Fruit fly (Drosophila melanogaster) whole organism, embryonic: ENCODE measurements around the gene CG46397.

Experiments used
- CG10321 ChIP-seq: fragments of 200-800 bp; sonication (Bioruptor generic); IDR thresholded peaks from 2 replicates; pipeline ENCODE4 v1.3.6; 2022; ENCODE audit warnings: missing biosample characterization, missing genetic modification characterization
- CG10462 ChIP-seq: fragments of 200-800 bp; sonication (Bioruptor generic); optimal IDR thresholded peaks from 2 replicates; lab custom pipeline; 2016; ENCODE audit warnings: missing biosample characterization, missing genetic modification characterization
- CG10543 ChIP-seq: fragments of 200-800 bp; sonication (Bioruptor generic); optimal IDR thresholded peaks from 3 replicates; lab custom pipeline; 2017; ENCODE audit warnings: missing biosample characterization, mild to moderate bottlenecking, missing genetic modification characterization, moderate library complexity
- CG11247 ChIP-seq: fragments of 200-800 bp; sonication (Bioruptor generic); IDR thresholded peaks from 2 replicates; pipeline ENCODE4 v1.3.6; 2022; ENCODE audit warnings: missing biosample characterization, missing genetic modification characterization
- CG12219 ChIP-seq: fragments of 200-800 bp; sonication (Bioruptor generic); optimal IDR thresholded peaks from 3 replicates; lab custom pipeline; 2018; ENCODE audit warnings: missing biosample characterization, mild to moderate bottlenecking, missing genetic modification characterization
- CG12769 ChIP-seq: fragments of 200-800 bp; sonication (Bioruptor generic); optimal IDR thresholded peaks from 2 replicates; lab custom pipeline; 2019; ENCODE audit warnings: missing biosample characterization, mild to moderate bottlenecking, missing genetic modification characterization, moderate library complexity
- CG13287 ChIP-seq: fragments of 200-800 bp; sonication (Bioruptor generic); IDR thresholded peaks from 2 replicates; pipeline ENCODE4 v1.3.6; 2022; ENCODE audit warnings: missing biosample characterization, missing genetic modification characterization; ENCODE audit not compliant: partially characterized antibody
- CG13894 ChIP-seq: fragments of 200-800 bp; sonication (Bioruptor generic); optimal IDR thresholded peaks from 3 replicates; lab custom pipeline; 2018; ENCODE audit warnings: missing biosample characterization, mild to moderate bottlenecking, missing genetic modification characterization, moderate library complexity
- CG17359 ChIP-seq: fragments of 200-800 bp; sonication (Bioruptor generic); optimal IDR thresholded peaks from 3 replicates; lab custom pipeline; 2018; ENCODE audit warnings: missing biosample characterization, mild to moderate bottlenecking, missing genetic modification characterization, moderate library complexity
- CG2712 ChIP-seq: fragments of 200-800 bp; optimal IDR thresholded peaks from 3 replicates; lab custom pipeline; 2019; ENCODE audit warnings: missing biosample characterization, mild to moderate bottlenecking, missing genetic modification characterization, moderate library complexity
- CG6683 ChIP-seq: fragments of 200-800 bp; sonication (Bioruptor generic); optimal IDR thresholded peaks from 2 replicates; lab custom pipeline; 2017; ENCODE audit warnings: missing biosample characterization, mild to moderate bottlenecking, missing genetic modification characterization, missing genetic modification reagents
- CG6791 ChIP-seq: fragments of 200-800 bp; sonication (Bioruptor generic); IDR thresholded peaks from 3 replicates; pipeline ENCODE4 v1.3.6; 2022; ENCODE audit warnings: missing biosample characterization, missing genetic modification characterization; ENCODE audit not compliant: partially characterized antibody
- CG6813 ChIP-seq: fragments of 200-800 bp; sonication (Bioruptor generic); optimal IDR thresholded peaks from 2 replicates; lab custom pipeline; 2017; ENCODE audit warnings: missing biosample characterization, missing genetic modification characterization, mild to moderate bottlenecking, moderate library complexity, missing genetic modification reagents
- CG8089 ChIP-seq: fragments of 200-800 bp; sonication (Bioruptor generic); optimal IDR thresholded peaks from 3 replicates; lab custom pipeline; 2016; ENCODE audit warnings: missing biosample characterization, missing genetic modification characterization
- CG8290 ChIP-seq, 3 experiments: fragments of 200-800 bp; sonication (Bioruptor generic); optimal IDR thresholded peaks; 2 replicates each; lab custom pipeline; 2016 to 2019; ENCODE audit warnings: missing biosample characterization in 3 of 3, missing genetic modification characterization in 3 of 3, mild to moderate bottlenecking in 2 of 3, moderate library complexity in 1 of 3
- CG8944 ChIP-seq: fragments of 200-800 bp; sonication (Bioruptor generic); optimal IDR thresholded peaks from 3 replicates; lab custom pipeline; 2016; ENCODE audit warnings: missing biosample characterization, missing genetic modification characterization
- CG9609 ChIP-seq: fragments of 200-800 bp; sonication (Bioruptor generic); optimal IDR thresholded peaks from 3 replicates; lab custom pipeline; 2016; ENCODE audit warnings: missing biosample characterization, missing genetic modification characterization
- Fer1 ChIP-seq: fragments of 200-800 bp; sonication (Bioruptor generic); optimal IDR thresholded peaks from 2 replicates; lab custom pipeline; 2017; ENCODE audit warnings: missing biosample characterization, mild to moderate bottlenecking, missing genetic modification characterization
- HmgZ ChIP-seq: fragments of 200-800 bp; sonication (Bioruptor generic); optimal IDR thresholded peaks from 2 replicates; lab custom pipeline; 2018; ENCODE audit warnings: missing biosample characterization, mild to moderate bottlenecking, missing genetic modification characterization
- Jarid2 ChIP-seq: fragments of 200-800 bp; sonication (Bioruptor generic); optimal IDR thresholded peaks from 3 replicates; lab custom pipeline; 2017; ENCODE audit warnings: mild to moderate bottlenecking, missing biosample characterization, missing genetic modification reagents, missing genetic modification characterization
- NFAT ChIP-seq: fragments of 200-800 bp; sonication (Bioruptor generic); IDR thresholded peaks from 2 replicates; pipeline ENCODE4 v1.3.6; 2022; ENCODE audit warnings: missing biosample characterization, missing genetic modification characterization
- Spps ChIP-seq: fragments of 200-800 bp; sonication (Bioruptor generic); optimal IDR thresholded peaks from 2 replicates; lab custom pipeline; 2018; ENCODE audit warnings: missing biosample characterization, mild to moderate bottlenecking, missing genetic modification characterization
- abd-A ChIP-seq: fragments of 200-800 bp; sonication (Bioruptor generic); optimal IDR thresholded peaks from 3 replicates; lab custom pipeline; 2019; ENCODE audit warnings: missing biosample characterization, mild to moderate bottlenecking, missing genetic modification characterization, moderate library complexity
- amos ChIP-seq: fragments of 200-800 bp; sonication (Bioruptor generic); IDR thresholded peaks from 2 replicates; pipeline ENCODE4 v1.3.6; 2022; ENCODE audit warnings: missing biosample characterization, missing genetic modification characterization; ENCODE audit not compliant: partially characterized antibody
- ara ChIP-seq: fragments of 200-800 bp; sonication (Bioruptor generic); IDR thresholded peaks from 2 replicates; pipeline ENCODE4 v1.3.6; 2022; ENCODE audit warnings: missing biosample characterization, missing genetic modification characterization
- ash1 ChIP-seq: fragments of 200-800 bp; sonication (Bioruptor generic); optimal IDR thresholded peaks from 2 replicates; lab custom pipeline; 2018; ENCODE audit warnings: missing biosample characterization, mild to moderate bottlenecking, missing genetic modification characterization
- az2 ChIP-seq: fragments of 200-800 bp; sonication (Bioruptor generic); optimal IDR thresholded peaks from 3 replicates; lab custom pipeline; 2016; ENCODE audit warnings: missing biosample characterization, missing genetic modification characterization
- bab2 ChIP-seq: fragments of 200-800 bp; sonication (Bioruptor generic); optimal IDR thresholded peaks from 2 replicates; lab custom pipeline; 2016; ENCODE audit warnings: missing biosample characterization, missing genetic modification characterization
- chif ChIP-seq, 2 experiments: fragments of 200-800 bp; sonication (Bioruptor generic); optimal IDR thresholded peaks; 3 replicates each; lab custom pipeline; 2016; ENCODE audit warnings: missing biosample characterization in 2 of 2, missing genetic modification characterization in 2 of 2
- ci ChIP-seq: fragments of 200-800 bp; sonication (Bioruptor generic); IDR thresholded peaks from 3 replicates; pipeline ENCODE4 v1.3.6; 2022; ENCODE audit warnings: missing biosample characterization, missing genetic modification characterization
- fd3F ChIP-seq: fragments of 200-800 bp; sonication (Bioruptor generic); optimal IDR thresholded peaks from 2 replicates; lab custom pipeline; 2018; ENCODE audit warnings: missing biosample characterization, mild to moderate bottlenecking, missing genetic modification characterization, moderate library complexity
- inv ChIP-seq: fragments of 200-800 bp; sonication (Bioruptor generic); IDR thresholded peaks from 2 replicates; pipeline ENCODE4 v1.3.6; 2022; ENCODE audit warnings: missing biosample characterization, missing genetic modification characterization; ENCODE audit not compliant: partially characterized antibody
- lbe ChIP-seq: fragments of 200-800 bp; sonication (Bioruptor generic); optimal IDR thresholded peaks from 2 replicates; lab custom pipeline; 2016; ENCODE audit warnings: missing biosample characterization, mild to moderate bottlenecking, missing genetic modification characterization
- pros ChIP-seq: fragments of 200-800 bp; sonication (Bioruptor generic); optimal IDR thresholded peaks from 3 replicates; lab custom pipeline; 2019; ENCODE audit warnings: missing biosample characterization, mild to moderate bottlenecking, missing genetic modification characterization, moderate library complexity
- ranshi ChIP-seq: fragments of 200-800 bp; sonication (Bioruptor generic); IDR thresholded peaks from 2 replicates; pipeline ENCODE4 v1.3.6; 2022; ENCODE audit warnings: missing biosample characterization, missing genetic modification characterization
- row ChIP-seq: fragments of 200-800 bp; sonication (Bioruptor generic); IDR thresholded peaks from 3 replicates; pipeline ENCODE4 v1.3.6; 2022; ENCODE audit warnings: missing biosample characterization, missing genetic modification characterization
- sr ChIP-seq: fragments of 200-800 bp; sonication (Bioruptor generic); IDR thresholded peaks from 3 replicates; pipeline ENCODE4 v1.3.6; 2022; ENCODE audit warnings: missing biosample characterization, missing genetic modification characterization
- toy ChIP-seq: fragments of 200-800 bp; sonication (Bioruptor generic); IDR thresholded peaks from 2 replicates; pipeline ENCODE4 v1.3.6; 2022; ENCODE audit warnings: missing biosample characterization, missing genetic modification characterization
- trem ChIP-seq: fragments of 200-800 bp; optimal IDR thresholded peaks from 3 replicates; lab custom pipeline; 2019; ENCODE audit warnings: missing biosample characterization, mild to moderate bottlenecking, missing genetic modification characterization, moderate library complexity
- ttk ChIP-seq: fragments of 200-800 bp; sonication (Bioruptor generic); IDR thresholded peaks from 2 replicates; pipeline ENCODE4 v2.1.2; 2022; ENCODE audit warnings: missing biosample characterization, missing genetic modification characterization
- vvl ChIP-seq: fragments of 200-800 bp; sonication (Bioruptor generic); IDR thresholded peaks from 2 replicates; pipeline ENCODE4 v1.3.6; 2022; ENCODE audit warnings: missing biosample characterization, missing genetic modification characterization
- yki ChIP-seq: fragments of >200 bp; optimal IDR thresholded peaks from 3 replicates; lab custom pipeline; 2018

Gene CG46397

dm6 chr2L:8898714-8899652, 48.1 kb upstream of the CG46397 start, which contains the start of gene CG34398 (continued):
- no peak for TF ChIP-seq NFAT
- no peak for TF ChIP-seq CG10462 (GFP tag; lab: Kevin White, UChicago)
- TF ChIP-seq row = no peak
- no peak for TF ChIP-seq az2 (GFP tag; lab: Kevin White, UChicago)
- TF ChIP-seq toy = 0 out of 2 replicates have a peak, but pooled peaks have one; percentile 9
- TF ChIP-seq ranshi (GFP tag; lab: Robert Waterston, UW) = 0 out of 2 replicates have a peak, but pooled peaks have one; percentile 12
- no peak for TF ChIP-seq CG8944 (GFP tag; lab: Kevin White, UChicago)
- peak; percentile 61; the same call in 2 of the 3 replicates for TF ChIP-seq sr
- no peak; the same call in 1 of the 2 replicates for TF ChIP-seq amos (GFP tag; lab: Robert Waterston, UW)
- TF ChIP-seq ci (GFP tag; lab: Robert Waterston, UW) = peak; percentile 24; the same call in 1 of the 3 replicates
- no peak for TF ChIP-seq Fer1 (GFP tag; lab: Kevin White, UChicago)
- TF ChIP-seq bab2 = no peak
- TF ChIP-seq CG9609 = no peak
- TF ChIP-seq chif (GFP tag; optimal IDR thresholded peaks at IDR 0.05; lab: Kevin White, UChicago) = no peak
- TF ChIP-seq CG10321 (GFP tag; lab: Robert Waterston, UW) = no peak
- TF ChIP-seq ara = peak; percentile 40; the same call in 1 of the 2 replicates
- no peak for TF ChIP-seq HmgZ
- no peak for TF ChIP-seq CG6791 (GFP tag; lab: Robert Waterston, UW)
- peak; percentile 2 for TF ChIP-seq CG6813
- TF ChIP-seq inv = no peak
- TF ChIP-seq trem = no peak
- TF ChIP-seq CG11247 = 0 out of 2 replicates have a peak, but pooled peaks have one; percentile 5
- TF ChIP-seq vvl (GFP tag; lab: Robert Waterston, UW) = peak; percentile 41
- peak; percentile 80 for TF ChIP-seq Jarid2 (GFP tag; lab: Kevin White, UChicago)
- no peak for TF ChIP-seq CG8089 (GFP tag; lab: Kevin White, UChicago)
- TF ChIP-seq CG8290 (GFP tag; optimal IDR thresholded peaks at IDR 0.05; lab: Kevin White, UChicago) = no peak
- TF ChIP-seq CG8290 (tag; optimal IDR thresholded peaks at IDR 0.05; lab: Kevin White, UChicago) = peak in 1 of 2 experiments; percentile 51
- no peak for TF ChIP-seq CG2712 (tag; lab: Kevin White, UChicago)
- TF ChIP-seq CG12219 (GFP tag; lab: Kevin White, UChicago) = no peak
- TF ChIP-seq pros (GFP tag; lab: Kevin White, UChicago) = no peak
- peak; percentile 13 for TF ChIP-seq abd-A
- TF ChIP-seq CG13894 (tag; lab: Kevin White, UChicago) = peak; percentile 30
- no peak for TF ChIP-seq CG6683
- TF ChIP-seq CG17359 (tag; lab: Kevin White, UChicago) = no peak
- TF ChIP-seq CG10543 (GFP tag; lab: Kevin White, UChicago) = peak; percentile 15
- TF ChIP-seq fd3F = no peak
- no peak for TF ChIP-seq lbe (GFP tag; lab: Kevin White, UChicago)
- TF ChIP-seq CG12769 (tag; lab: Kevin White, UChicago) = peak; percentile 3
- TF ChIP-seq Spps = no peak
- no peak for TF ChIP-seq ash1 (GFP tag; lab: Kevin White, UChicago)
- no peak for TF ChIP-seq ttk (GFP tag; lab: Robert Waterston, UW)
- no peak for TF ChIP-seq yki (lab: Kevin White, UChicago)
- peak; percentile 38; the same call in 1 of the 2 replicates for TF ChIP-seq CG13287 (GFP tag; lab: Robert Waterston, UW)
- TF ChIP-seq, all 482 proteins: peak for 26
